Worm (Caenorhabditis elegans) whole organism, young adult: Measurements from ENCODE around the gene C35C5.9.

Experiments used
- B0261.1 ChIP-seq: sonication (generic microtip); optimal IDR thresholded peaks from 2 replicates; lab custom pipeline; 2016; ENCODE audit warnings: mild to moderate bottlenecking, missing genetic modification characterization, moderate library complexity, missing compliant biosample characterization
- C06A6.2 ChIP-seq: fragments of 200-800 bp; sonication (Bioruptor generic); conservative IDR thresholded peaks from 2 replicates; pipeline ENCODE4 v1.3.6; 2022; ENCODE audit warnings: missing genetic modification characterization, missing compliant biosample characterization
- F22D6.2 ChIP-seq: sonication (generic microtip); optimal IDR thresholded peaks from 2 replicates; lab custom pipeline; 2016; ENCODE audit warnings: mild to moderate bottlenecking, missing genetic modification characterization, missing compliant biosample characterization
- F23B12.7 ChIP-seq: sonication (generic microtip); optimal IDR thresholded peaks from 2 replicates; lab custom pipeline; 2017; ENCODE audit warnings: missing genetic modification characterization, mild to moderate bottlenecking, missing compliant biosample characterization, antibody characterized with exemption, moderate library complexity; ENCODE audit not compliant: insufficient read depth
- F55B11.4 ChIP-seq: sonication (generic microtip); optimal IDR thresholded peaks from 2 replicates; lab custom pipeline; 2016; ENCODE audit warnings: missing compliant biosample characterization, missing genetic modification characterization, borderline replicate concordance; ENCODE audit not compliant: insufficient read depth
- F57C9.4 ChIP-seq: sonication (generic microtip); optimal IDR thresholded peaks from 2 replicates; lab custom pipeline; 2017; ENCODE audit warnings: mild to moderate bottlenecking, missing genetic modification characterization, missing compliant biosample characterization
- K11D2.4 ChIP-seq: fragments of 200-800 bp; sonication (Bioruptor generic); IDR thresholded peaks from 2 replicates; pipeline ENCODE4 v1.3.6; 2022; ENCODE audit warnings: missing genetic modification reagents, missing genetic modification characterization, missing compliant biosample characterization
- ZK185.1 ChIP-seq: sonication (generic microtip); optimal IDR thresholded peaks from 2 replicates; lab custom pipeline; 2016; ENCODE audit warnings: mild to moderate bottlenecking, missing genetic modification characterization, missing compliant biosample characterization; ENCODE audit not compliant: poor library complexity, severe bottlenecking
- ama-1 ChIP-seq, 3 experiments: fragments of 150-350 bp in 1 of 3; sonication (generic microtip) in 2 of 3; optimal IDR thresholded peaks; 2 replicates each; lab custom pipeline; 2014 to 2018; ENCODE audit warnings: missing biosample characterization in 2 of 3, missing genetic modification characterization in 2 of 3, missing genetic modification reagents in 2 of 3
- aptf-2 ChIP-seq: fragments of 200-800 bp; sonication (Bioruptor generic); conservative IDR thresholded peaks from 2 replicates; pipeline ENCODE4 v1.3.6; 2022; ENCODE audit warnings: missing genetic modification reagents, missing genetic modification characterization, missing compliant biosample characterization
- attf-5 ChIP-seq: fragments of 200-800 bp; sonication (Bioruptor generic); optimal IDR thresholded peaks from 2 replicates; lab custom pipeline; 2018; ENCODE audit warnings: mild to moderate bottlenecking, missing genetic modification characterization, missing compliant biosample characterization
- ceh-40 ChIP-seq: fragments of 200-800 bp; sonication (Bioruptor generic); IDR thresholded peaks from 2 replicates; pipeline ENCODE4 v1.3.6; 2022; ENCODE audit warnings: missing genetic modification characterization, missing compliant biosample characterization
- ceh-79 ChIP-seq: sonication (generic microtip); optimal IDR thresholded peaks from 2 replicates; lab custom pipeline; 2017; ENCODE audit warnings: mild to moderate bottlenecking, missing genetic modification characterization, missing compliant biosample characterization
- ceh-91 ChIP-seq: fragments of 200-800 bp; sonication (Bioruptor generic); IDR thresholded peaks from 2 replicates; pipeline ENCODE4 v1.3.6; 2022; ENCODE audit warnings: missing genetic modification reagents, missing genetic modification characterization, missing compliant biosample characterization
- dox-1 ChIP-seq: fragments of 200-800 bp; sonication (Bioruptor generic); IDR thresholded peaks from 2 replicates; pipeline ENCODE4 v1.3.6; 2022; ENCODE audit warnings: missing genetic modification reagents, missing genetic modification characterization, missing compliant biosample characterization
- ekl-4 ChIP-seq: fragments of 200-800 bp; sonication (Bioruptor generic); IDR thresholded peaks from 2 replicates; pipeline ENCODE4 v1.3.6; 2022; ENCODE audit warnings: missing genetic modification reagents, missing genetic modification characterization, missing compliant biosample characterization
- gei-17 ChIP-seq: fragments of 200-800 bp; sonication (Bioruptor generic); optimal IDR thresholded peaks from 2 replicates; lab custom pipeline; 2018; ENCODE audit warnings: mild to moderate bottlenecking, missing genetic modification characterization, missing compliant biosample characterization
- hlh-26 ChIP-seq: fragments of 200-800 bp; sonication (Bioruptor generic); conservative IDR thresholded peaks from 2 replicates; pipeline ENCODE4 v1.3.6; 2022; ENCODE audit warnings: missing genetic modification reagents, missing genetic modification characterization, missing compliant biosample characterization
- hsf-1 ChIP-seq: fragments of 200-800 bp; sonication (Bioruptor generic); IDR thresholded peaks from 2 replicates; pipeline ENCODE4 v1.3.6; 2022; ENCODE audit warnings: missing genetic modification reagents, missing genetic modification characterization, missing compliant biosample characterization
- let-607 ChIP-seq, 2 experiments: fragments of 200-800 bp in 1 of 2; sonication (Bioruptor generic) in 1 of 2; sonication (generic microtip) in 1 of 2; optimal IDR thresholded peaks; 2 replicates each; lab custom pipeline; 2016 to 2018; ENCODE audit warnings: mild to moderate bottlenecking in 2 of 2, missing compliant biosample characterization in 2 of 2, missing genetic modification characterization in 2 of 2, moderate library complexity in 2 of 2, missing genotype in 1 of 2
- lin-54 ChIP-seq: fragments of 200-800 bp; sonication (Bioruptor generic); optimal IDR thresholded peaks from 2 replicates; lab custom pipeline; 2018; ENCODE audit warnings: mild to moderate bottlenecking, missing genetic modification characterization, missing compliant biosample characterization
- madf-10 ChIP-seq: sonication (generic microtip); optimal IDR thresholded peaks from 2 replicates; lab custom pipeline; 2016; ENCODE audit warnings: mild to moderate bottlenecking, missing genetic modification characterization, missing compliant biosample characterization
- madf-6 ChIP-seq: fragments of 200-800 bp; sonication (Bioruptor generic); IDR thresholded peaks from 2 replicates; pipeline ENCODE4 v1.3.6; 2022; ENCODE audit warnings: missing genetic modification reagents, missing genetic modification characterization, missing compliant biosample characterization
- mes-4 ChIP-seq: sonication (generic microtip); optimal IDR thresholded peaks from 2 replicates; lab custom pipeline; 2016; ENCODE audit warnings: missing genotype, missing genetic modification characterization, missing compliant biosample characterization
- nhr-80 ChIP-seq: sonication (generic microtip); optimal IDR thresholded peaks from 2 replicates; lab custom pipeline; 2016; ENCODE audit warnings: missing genetic modification characterization, missing compliant biosample characterization
- pha-4 ChIP-seq: fragments of 150-350 bp; sonication (generic microtip); optimal IDR thresholded peaks from 2 replicates; lab custom pipeline; 2014; ENCODE audit warnings: missing biosample characterization, missing genetic modification reagents, missing genetic modification characterization
- rpc-1 ChIP-seq, 2 experiments: fragments of 150-350 bp in 1 of 2; sonication (generic microtip) in 1 of 2; optimal IDR thresholded peaks; 2 replicates each; lab custom pipeline; 2014 to 2018; ENCODE audit warnings: missing biosample characterization in 1 of 2, missing genetic modification characterization in 1 of 2, missing genetic modification reagents in 1 of 2, missing genotype in 1 of 2
- snpc-1.3 ChIP-seq: sonication (generic microtip); optimal IDR thresholded peaks from 2 replicates; lab custom pipeline; 2017; ENCODE audit warnings: missing genetic modification characterization, mild to moderate bottlenecking, missing compliant biosample characterization, antibody characterized with exemption, moderate library complexity, missing genotype, missing genetic modification reagents; ENCODE audit not compliant: insufficient read depth
- tbp1 ChIP-seq: fragments of 200-800 bp; sonication (Bioruptor generic); optimal IDR thresholded peaks from 2 replicates; lab custom pipeline; 2018; ENCODE audit warnings: mild to moderate bottlenecking, missing genetic modification characterization, missing compliant biosample characterization
- tbx-9 ChIP-seq: sonication (generic microtip); optimal IDR thresholded peaks from 2 replicates; lab custom pipeline; 2016; ENCODE audit warnings: borderline replicate concordance, missing genetic modification characterization, inconsistent platforms, missing compliant biosample characterization
- xnd-1 ChIP-seq: sonication (generic microtip); optimal IDR thresholded peaks from 2 replicates; lab custom pipeline; 2016; ENCODE audit warnings: missing genotype, missing genetic modification reagents, missing genetic modification characterization, missing compliant biosample characterization
- zim-3 ChIP-seq: sonication (generic microtip); optimal IDR thresholded peaks from 2 replicates; lab custom pipeline; 2017; ENCODE audit warnings: mild to moderate bottlenecking, missing genetic modification characterization, moderate library complexity, missing compliant biosample characterization

C35C5.9 gene

DNA sequence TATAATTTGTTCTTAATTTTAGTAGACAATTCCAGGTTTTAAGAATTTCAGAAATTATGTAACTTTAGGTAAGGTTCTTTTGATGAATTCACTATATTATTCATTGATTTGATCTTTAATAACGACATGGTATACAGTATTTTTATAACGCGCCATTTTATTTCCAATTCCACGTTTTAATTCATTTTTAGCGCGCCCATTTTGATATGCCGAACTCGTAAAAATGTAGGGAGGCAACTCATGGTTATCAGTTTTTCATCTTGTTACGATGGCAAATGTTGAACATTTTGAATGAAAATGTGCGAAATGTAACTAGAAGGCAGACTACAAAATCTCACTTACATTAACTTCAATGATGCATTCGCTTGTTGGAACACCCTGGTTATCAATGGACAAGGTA lies 37.5 kb upstream of the C35C5.9 start:
- TF ChIP-seq C06A6.2, result no peak
- TF ChIP-seq nhr-80 (tag; lab: Kevin White, UChicago), result peak; percentile 24

DNA sequence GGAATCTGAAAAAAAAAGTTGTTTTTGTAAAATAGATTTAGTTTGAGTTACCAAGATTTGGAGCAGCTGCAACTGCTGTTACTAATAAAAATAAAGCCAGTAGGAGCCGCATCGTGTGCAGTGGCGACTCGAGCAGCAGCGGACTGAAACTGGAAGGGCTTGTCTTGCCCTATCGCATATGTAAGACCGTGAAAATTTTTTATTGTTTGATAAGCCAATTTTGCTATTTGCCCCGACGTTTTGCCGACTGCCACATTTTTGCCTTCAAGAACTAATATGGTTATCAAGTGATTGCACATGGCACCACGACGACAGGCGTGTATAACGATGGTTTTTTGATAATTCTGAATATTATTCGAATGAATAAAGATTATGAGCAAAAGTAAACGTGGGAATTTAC lies 36.6 kb upstream of the C35C5.9 start, which contains the start of gene T25C12.3:
Gene T25C12.3 (minus strand): TSS at position 262 of the 400 bp plus-strand sequence.
- TF ChIP-seq ceh-40 (GFP tag; lab: Robert Waterston, UW) (no peak), dox-1 (GFP tag; lab: Robert Waterston, UW) (0 out of 2 replicates have a peak, but pooled peaks have one; percentile 28), madf-10 (tag; lab: Kevin White, UChicago) (no peak), nhr-80 (tag; lab: Kevin White, UChicago) (peak; percentile 85), F22D6.2 (tag; lab: Kevin White, UChicago) (no peak)

DNA sequence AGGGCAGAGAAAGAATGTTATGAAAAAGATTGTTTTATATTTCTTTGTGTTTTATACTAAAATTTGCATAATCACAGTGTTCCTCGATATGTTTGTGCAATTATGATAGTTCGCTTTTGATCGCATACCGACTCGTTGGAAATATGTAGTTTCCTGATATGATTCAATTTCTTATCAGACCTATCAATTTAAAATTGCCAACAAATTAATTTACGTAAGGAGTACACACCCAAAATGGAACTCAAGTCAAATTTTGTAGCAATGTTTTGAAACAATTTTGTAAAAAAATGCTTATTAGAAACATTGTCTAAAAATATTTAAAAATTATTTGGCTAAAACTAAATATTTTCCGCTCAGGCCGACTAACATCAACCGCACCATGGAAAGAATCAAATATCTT lies 35.8 kb upstream of the C35C5.9 start:
- TF ChIP-seq ceh-91 (GFP tag; lab: Robert Waterston, UW) (no peak), nhr-80 (tag; lab: Kevin White, UChicago) (peak; percentile 47), tbp1 (no peak), rpc-1 (optimal IDR thresholded peaks at IDR 0.05; lab: Kevin White, UChicago) (no peak), rpc-1 (tag; optimal IDR thresholded peaks at IDR 0.05; lab: Kevin White, UChicago) (no peak), let-607 (tag; optimal IDR thresholded peaks at IDR 0.05; lab: Kevin White, UChicago) (peak in 1 of 2 experiments; percentile 21)

DNA sequence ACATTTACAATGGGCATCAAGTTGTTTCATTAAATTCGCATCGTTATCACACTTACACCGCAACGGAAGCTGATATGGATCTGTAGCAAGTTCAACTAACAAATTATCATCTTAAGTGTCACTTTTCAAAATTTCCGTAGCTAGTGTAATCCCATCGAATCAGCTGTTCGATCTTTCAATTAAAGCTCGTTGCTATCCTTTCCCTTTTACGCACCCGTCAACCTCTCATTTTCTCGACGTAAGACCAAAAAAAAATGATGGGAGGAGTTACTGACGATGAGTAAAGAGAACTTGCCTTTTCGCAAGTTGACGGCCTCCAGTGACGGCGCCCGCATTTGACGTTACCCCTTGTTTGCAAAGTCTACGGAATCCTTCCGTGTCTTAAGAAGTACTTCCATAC lies 34.4 kb upstream of the C35C5.9 start, which contains the start of gene F29G6.1:
Gene F29G6.1 (plus strand): TSS at position 301 of the 400 bp plus-strand sequence.
- TF ChIP-seq F23B12.7 (no peak), zim-3 (tag; lab: Kevin White, UChicago) (no peak), ceh-91 (GFP tag; lab: Robert Waterston, UW) (no peak), nhr-80 (tag; lab: Kevin White, UChicago) (no peak), pha-4 (tag; lab: Kevin White, UChicago) (no peak), xnd-1 (no peak), tbx-9 (tag; lab: Kevin White, UChicago) (no peak), snpc-1.3 (tag; lab: Kevin White, UChicago) (no peak), mes-4 (no peak), madf-6 (GFP tag; lab: Robert Waterston, UW) (no peak), ceh-79 (tag; lab: Kevin White, UChicago) (no peak), ama-1 (optimal IDR thresholded peaks at IDR 0.05; lab: Kevin White, UChicago) (no peak), ama-1 (GFP tag; optimal IDR thresholded peaks at IDR 0.05; lab: Kevin White, UChicago) (no peak), F57C9.4 (tag; lab: Kevin White, UChicago) (no peak), hsf-1 (GFP tag; lab: Robert Waterston, UW) (no peak), gei-17 (GFP tag; lab: Kevin White, UChicago) (no peak), ZK185.1 (tag; lab: Kevin White, UChicago) (no peak), lin-54 (no peak), ekl-4 (GFP tag; lab: Robert Waterston, UW) (no peak), K11D2.4 (no peak)
- TF ChIP-seq, all 124 proteins: peak for 0

DNA sequence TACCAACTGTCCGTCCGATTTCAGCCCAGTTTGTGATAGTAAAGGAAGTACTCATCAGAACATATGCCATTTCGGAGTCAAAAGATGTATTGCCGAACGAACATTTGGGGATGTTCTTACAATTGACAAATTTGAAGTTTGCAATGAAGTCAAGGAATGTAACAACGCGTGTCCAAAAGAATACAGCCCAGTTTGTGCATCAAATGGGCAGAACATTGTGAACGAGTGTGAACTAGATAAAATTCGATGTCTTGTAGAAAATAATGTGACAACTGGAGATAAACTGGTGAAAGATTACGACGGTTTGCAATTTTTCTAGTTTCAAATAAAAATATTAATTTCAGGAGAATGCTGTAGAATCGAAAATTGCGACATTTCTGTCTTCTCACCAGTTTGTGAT lies 28.5 kb upstream of the C35C5.9 start:
- TF ChIP-seq B0261.1 (tag; lab: Kevin White, UChicago), result no peak
- no peak for TF ChIP-seq aptf-2
- TF ChIP-seq hlh-26 (GFP tag; lab: Robert Waterston, UW), result no peak
- TF ChIP-seq ekl-4 (GFP tag; lab: Robert Waterston, UW), result no peak
- no peak for TF ChIP-seq F55B11.4
- no peak for TF ChIP-seq attf-5 (GFP tag; lab: Kevin White, UChicago)
